Worm (Caenorhabditis elegans) whole organism, L4 larva: ENCODE data around the gene Y37E11AL.2.
A peak's percentile ranks its signal among the peaks of the same experiment; 100 is the strongest.

Experiments
- F37D6.2 ChIP-seq: sonication (generic microtip); optimal IDR thresholded peaks from 2 replicates; lab custom pipeline; 2016; ENCODE audit warnings: mild to moderate bottlenecking, missing genetic modification characterization, missing compliant biosample characterization
- F49E8.2 ChIP-seq: sonication (generic microtip); optimal IDR thresholded peaks from 2 replicates; lab custom pipeline; 2016; ENCODE audit warnings: missing compliant biosample characterization, mild to moderate bottlenecking, missing genetic modification characterization, borderline replicate concordance
- T26A8.4 ChIP-seq: fragments of 200-800 bp; sonication (Bioruptor generic); IDR thresholded peaks from 2 replicates; pipeline ENCODE4 v1.3.6; 2022; ENCODE audit warnings: missing genetic modification characterization, missing compliant biosample characterization
- Y5F2A.4 ChIP-seq: fragments of 200-800 bp; sonication (Bioruptor generic); optimal IDR thresholded peaks from 2 replicates; lab custom pipeline; 2018; ENCODE audit warnings: mild to moderate bottlenecking, missing genetic modification characterization, missing compliant biosample characterization
- aha-1 ChIP-seq: fragments of 150-350 bp; peaks from one replicate; lab custom pipeline; 2014; ENCODE audit warnings: missing biosample characterization, missing genetic modification characterization
- ama-1 ChIP-seq: fragments of 150-350 bp; optimal IDR thresholded peaks from 2 replicates; lab custom pipeline; 2014; ENCODE audit warnings: inconsistent platforms, mixed read lengths
- ceh-32 ChIP-seq: sonication (generic microtip); optimal IDR thresholded peaks from 2 replicates; lab custom pipeline; 2016; ENCODE audit warnings: mild to moderate bottlenecking, missing genetic modification characterization, missing compliant biosample characterization; ENCODE audit not compliant: poor library complexity
- ceh-62 ChIP-seq: sonication (generic microtip); optimal IDR thresholded peaks from 2 replicates; lab custom pipeline; 2017; ENCODE audit warnings: missing biosample characterization, missing genetic modification characterization
- ceh-82 ChIP-seq: sonication (generic microtip); optimal IDR thresholded peaks from 2 replicates; lab custom pipeline; 2017; ENCODE audit warnings: missing biosample characterization, missing genetic modification characterization
- daf-16 ChIP-seq, 3 experiments: sonication (generic microtip); optimal IDR thresholded peaks; 2 replicates each; lab custom pipeline; 2016 to 2017; ENCODE audit warnings: missing genetic modification characterization in 3 of 3, missing genetic modification reagents in 3 of 3, mild to moderate bottlenecking in 2 of 3, missing compliant biosample characterization in 2 of 3, missing biosample characterization in 1 of 3, moderate library complexity in 1 of 3
- daf-8 ChIP-seq: fragments of 200-800 bp; sonication (Bioruptor generic); IDR thresholded peaks from 2 replicates; pipeline ENCODE4 v1.3.6; 2022; ENCODE audit warnings: missing genetic modification characterization, missing compliant biosample characterization
- dmd-6 ChIP-seq: fragments of 200-800 bp; sonication (Bioruptor generic); IDR thresholded peaks from 2 replicates; pipeline ENCODE4 v1.3.6; 2022; ENCODE audit warnings: missing genetic modification reagents, missing genetic modification characterization, missing compliant biosample characterization
- dpl-1 ChIP-seq: fragments of 150-350 bp; optimal IDR thresholded peaks from 2 replicates; lab custom pipeline; 2014; ENCODE audit warnings: missing biosample characterization, missing genetic modification reagents, missing genetic modification characterization
- duxl-1 ChIP-seq: sonication (generic microtip); optimal IDR thresholded peaks from 2 replicates; lab custom pipeline; 2016; ENCODE audit warnings: mild to moderate bottlenecking, missing genetic modification characterization, moderate library complexity, missing compliant biosample characterization; ENCODE audit not compliant: poor library complexity
- fkh-10 ChIP-seq: fragments of 150-350 bp; optimal IDR thresholded peaks from 2 replicates; lab custom pipeline; 2014; ENCODE audit warnings: missing biosample characterization, missing genetic modification reagents, missing genetic modification characterization
- hlh-30 ChIP-seq: sonication (generic microtip); optimal IDR thresholded peaks from 2 replicates; lab custom pipeline; 2017; ENCODE audit warnings: antibody characterized with exemption, mild to moderate bottlenecking, missing genetic modification characterization, missing compliant biosample characterization; ENCODE audit not compliant: insufficient read depth
- hmg-1.1 ChIP-seq: fragments of 200-800 bp; sonication (Bioruptor generic); IDR thresholded peaks from 2 replicates; pipeline ENCODE4 v1.3.6; 2022; ENCODE audit warnings: missing genetic modification reagents, missing genetic modification characterization, missing compliant biosample characterization
- lin-13 ChIP-seq: fragments of 150-350 bp; optimal IDR thresholded peaks from 2 replicates; lab custom pipeline; 2014; ENCODE audit warnings: missing biosample characterization, missing genetic modification reagents, missing genetic modification characterization
- lin-29 ChIP-seq: fragments of 200-800 bp; sonication (Bioruptor generic); IDR thresholded peaks from 2 replicates; pipeline ENCODE4 v1.3.6; 2022; ENCODE audit warnings: missing genetic modification reagents, missing genetic modification characterization, missing compliant biosample characterization
- lin-38 ChIP-seq: fragments of 200-800 bp; sonication (Bioruptor generic); IDR thresholded peaks from 2 replicates; pipeline ENCODE4 v1.3.6; 2022; ENCODE audit warnings: missing genetic modification reagents, missing genetic modification characterization, missing compliant biosample characterization
- lin-39 ChIP-seq: fragments of 150-350 bp; optimal IDR thresholded peaks from 2 replicates; lab custom pipeline; 2014; ENCODE audit warnings: missing biosample characterization, missing genetic modification reagents, missing genetic modification characterization
- lsy-2 ChIP-seq, 2 experiments: fragments of 150-350 bp in 1 of 2; sonication (generic microtip) in 1 of 2; optimal IDR thresholded peaks; 2 replicates each; lab custom pipeline; 2014 to 2017; ENCODE audit warnings: missing biosample characterization in 2 of 2, missing genetic modification characterization in 2 of 2
- mdt-29 ChIP-seq: fragments of 200-800 bp; sonication (Bioruptor generic); IDR thresholded peaks from 2 replicates; pipeline ENCODE4 v1.3.6; 2022; ENCODE audit warnings: missing genetic modification reagents, missing genetic modification characterization, missing compliant biosample characterization
- mep-1 ChIP-seq: fragments of 150-350 bp; sonication (generic microtip); optimal IDR thresholded peaks from 3 replicates; lab custom pipeline; 2014; ENCODE audit warnings: missing biosample characterization, missing genetic modification characterization
- mes-2 ChIP-seq: sonication (generic microtip); optimal IDR thresholded peaks from 2 replicates; lab custom pipeline; 2016; ENCODE audit warnings: missing genotype, mild to moderate bottlenecking, missing genetic modification characterization, missing compliant biosample characterization; ENCODE audit not compliant: poor library complexity, severe bottlenecking
- nhr-102 ChIP-seq: sonication (generic microtip); optimal IDR thresholded peaks from 2 replicates; lab custom pipeline; 2016; ENCODE audit warnings: mild to moderate bottlenecking, missing genetic modification characterization, moderate library complexity, missing compliant biosample characterization
- nhr-11 ChIP-seq: fragments of 150-350 bp; optimal IDR thresholded peaks from 2 replicates; lab custom pipeline; 2014; ENCODE audit warnings: missing biosample characterization, missing genetic modification characterization
- nhr-111 ChIP-seq: fragments of 200-800 bp; sonication (Bioruptor generic); optimal IDR thresholded peaks from 2 replicates; lab custom pipeline; 2018; ENCODE audit warnings: mild to moderate bottlenecking, missing genetic modification characterization, missing compliant biosample characterization
- nhr-28 ChIP-seq: fragments of 150-350 bp; optimal IDR thresholded peaks from 2 replicates; lab custom pipeline; 2014; ENCODE audit warnings: missing biosample characterization, missing genetic modification characterization
- nhr-48 ChIP-seq: sonication (generic microtip); optimal IDR thresholded peaks from 2 replicates; lab custom pipeline; 2016; ENCODE audit warnings: mild to moderate bottlenecking, missing genetic modification characterization, missing compliant biosample characterization
- nhr-6 ChIP-seq: fragments of 150-350 bp; optimal IDR thresholded peaks from 2 replicates; lab custom pipeline; 2014; ENCODE audit warnings: missing biosample characterization, missing genetic modification characterization
- nhr-76 ChIP-seq: fragments of 150-350 bp; optimal IDR thresholded peaks from 2 replicates; lab custom pipeline; 2014; ENCODE audit warnings: missing biosample characterization, missing genetic modification characterization
- rbr-2 ChIP-seq: sonication (generic microtip); optimal IDR thresholded peaks from 2 replicates; lab custom pipeline; 2016; ENCODE audit warnings: missing genotype, missing genetic modification characterization, missing compliant biosample characterization
- set-16 ChIP-seq: fragments of 200-800 bp; sonication (Bioruptor generic); IDR thresholded peaks from 2 replicates; pipeline ENCODE4 v1.3.6; 2022; ENCODE audit warnings: missing genetic modification reagents, missing genetic modification characterization, missing compliant biosample characterization
- spr-1 ChIP-seq: sonication (generic microtip); optimal IDR thresholded peaks from 2 replicates; lab custom pipeline; 2016; ENCODE audit warnings: mild to moderate bottlenecking, missing genetic modification characterization, missing compliant biosample characterization
- zfp-3 ChIP-seq: fragments of 200-800 bp; sonication (Bioruptor generic); conservative IDR thresholded peaks from 2 replicates; pipeline ENCODE4 v1.3.6; 2022; ENCODE audit warnings: missing genetic modification reagents, missing genetic modification characterization, missing compliant biosample characterization
- zip-11 ChIP-seq: fragments of 200-800 bp; sonication (Bioruptor generic); IDR thresholded peaks from 2 replicates; pipeline ENCODE4 v1.3.6; 2022; ENCODE audit warnings: missing genetic modification characterization, missing compliant biosample characterization

Y37E11AL.2 gene

ce11 chrIV:3688050-3688449 is 10.3 kb upstream of the Y37E11AL.2 start:
- TF ChIP-seq lsy-2 (tag; optimal IDR thresholded peaks at IDR 0.05; lab: Kevin White, UChicago) (no peak), ceh-82 (tag; lab: Kevin White, UChicago) (no peak), Y5F2A.4 (no peak), spr-1 (tag; lab: Kevin White, UChicago) (no peak), duxl-1 (no peak), zfp-3 (GFP tag; lab: Robert Waterston, UW) (no peak), nhr-111 (GFP tag; lab: Kevin White, UChicago) (no peak), set-16 (GFP tag; lab: Robert Waterston, UW) (peak; percentile 71), ceh-62 (tag; lab: Kevin White, UChicago) (no peak)
- TF ChIP-seq, all 104 proteins: peak for 1

DNA sequence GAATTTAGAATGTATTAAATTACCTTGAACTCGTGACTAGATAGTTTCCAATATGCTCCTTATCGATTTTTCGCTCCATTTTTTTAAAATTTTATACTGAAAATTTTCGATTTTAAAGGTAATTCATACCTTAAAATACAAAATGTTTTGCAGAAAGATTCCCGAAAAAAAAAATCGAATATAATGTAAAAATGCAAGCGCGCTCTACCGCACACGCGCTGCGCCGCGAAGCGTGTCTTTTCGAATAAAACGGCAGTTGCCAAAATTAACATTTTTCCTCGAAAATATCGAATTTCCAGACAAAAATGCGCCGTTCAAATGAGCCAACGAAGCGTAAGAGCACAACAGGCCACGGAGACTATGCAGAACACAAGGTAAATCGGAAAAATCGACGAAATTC is 3.7 kb upstream of the Y37E11AL.2 start, which contains the start of the genes taf-6.2 and Y37E11AL.3:
taf-6.2 (minus strand) TSS at position 96 of the 400 bp plus-strand sequence.
Y37E11AL.3 (plus strand) TSS at position 298 of the 400 bp plus-strand sequence.
- TF ChIP-seq nhr-28 (tag; lab: Kevin White, UChicago) (peak; percentile 52), aha-1 (tag; lab: Kevin White, UChicago) (peak; percentile 29), lin-29 (no peak), dpl-1 (GFP tag; lab: Kevin White, UChicago) (peak; percentile 88), hlh-30 (tag; lab: Kevin White, UChicago) (peak; percentile 31), mep-1 (tag; lab: Kevin White, UChicago) (peak; percentile 33), mes-2 (tag; lab: Kevin White, UChicago) (peak; percentile 79), nhr-6 (peak; percentile 26), lin-38 (GFP tag; lab: Robert Waterston, UW) (peak; percentile 97), lsy-2 (tag; optimal IDR thresholded peaks at IDR 0.05; lab: Kevin White, UChicago) (peak in 1 of 2 experiments; percentile 66), nhr-11 (tag; lab: Kevin White, UChicago) (peak; percentile 21), fkh-10 (peak; percentile 14), ceh-32 (no peak), rbr-2 (peak; percentile 20), mdt-29 (GFP tag; lab: Robert Waterston, UW) (no peak), F49E8.2 (tag; lab: Kevin White, UChicago) (no peak), nhr-102 (no peak)

DNA sequence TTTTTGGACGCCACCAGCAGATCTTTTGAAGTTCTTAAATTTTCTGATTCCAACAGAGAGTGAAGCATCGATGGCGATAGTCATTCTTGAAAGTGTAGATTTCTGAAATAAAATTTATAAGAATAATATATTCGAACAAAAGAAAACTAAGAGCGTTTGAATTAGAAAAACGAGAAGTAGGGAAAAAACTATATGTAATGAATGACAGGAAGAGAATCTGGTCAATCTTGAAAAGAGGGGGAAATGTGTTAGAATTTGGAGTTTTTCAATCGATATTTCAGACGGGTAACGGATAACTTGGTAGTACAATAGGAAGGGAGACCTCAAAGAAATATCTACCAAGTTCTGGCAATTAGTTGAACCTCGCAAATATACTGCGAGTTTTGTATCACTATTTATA is 2.3 kb downstream of the Y37E11AL.2 start, which contains the start of gene Y37E11AL.9:
Y37E11AL.9 (minus strand) TSS at position 101 of the 400 bp plus-strand sequence.
- TF ChIP-seq spr-1 (tag; lab: Kevin White, UChicago): no peak
- no peak for TF ChIP-seq rbr-2
- TF ChIP-seq ceh-82 (tag; lab: Kevin White, UChicago): no peak
- TF ChIP-seq T26A8.4: no peak
- TF ChIP-seq daf-8 (GFP tag; lab: Robert Waterston, UW): no peak
- TF ChIP-seq set-16 (GFP tag; lab: Robert Waterston, UW): no peak
- TF ChIP-seq nhr-48 (tag; lab: Kevin White, UChicago): no peak
- no peak for TF ChIP-seq dmd-6 (GFP tag; lab: Robert Waterston, UW)
- no peak for TF ChIP-seq lin-13 (GFP tag; lab: Kevin White, UChicago)
- no peak for TF ChIP-seq nhr-76 (tag; lab: Kevin White, UChicago)
- no peak for TF ChIP-seq zip-11

- TF ChIP-seq lin-38 (GFP tag; lab: Robert Waterston, UW) (no peak), ama-1 (lab: Kevin White, UChicago) (no peak), daf-16 (GFP tag; optimal IDR thresholded peaks at IDR 0.05; lab: Kevin White, UChicago) (no peak), daf-16 (tag; optimal IDR thresholded peaks at IDR 0.05; lab: Kevin White, UChicago) (no peak), nhr-111 (GFP tag; lab: Kevin White, UChicago) (no peak), lin-13 (GFP tag; lab: Kevin White, UChicago) (no peak), F37D6.2 (tag; lab: Kevin White, UChicago) (no peak), dmd-6 (GFP tag; lab: Robert Waterston, UW) (no peak), aha-1 (tag; lab: Kevin White, UChicago) (no peak), hmg-1.1 (GFP tag; lab: Robert Waterston, UW) (no peak), mdt-29 (GFP tag; lab: Robert Waterston, UW) (no peak), lin-39 (tag; lab: Kevin White, UChicago) (no peak)
Measured at ce11 chrIV:3701892-3702291, 3.6 kb downstream of the Y37E11AL.2 start, which contains the start of gene Y37E11AL.12. Gene Y37E11AL.12, minus strand, starts transcription at chrIV:3701992.
